Worm (Caenorhabditis elegans) whole organism, L1 larva: ENCODE data around the gene str-240.

Experiments
- egl-27 ChIP-seq, 2 experiments: fragments of 150-350 bp in 1 of 2; sonication (generic microtip); optimal IDR thresholded peaks; 3 replicates each; lab custom pipeline; 2017 to 2018; ENCODE audit warnings: missing biosample characterization in 2 of 2, missing genetic modification characterization in 2 of 2, missing genetic modification reagents in 2 of 2
- elt-3 ChIP-seq, 6 experiments: fragments of 150-350 bp in 1 of 6; sonication (generic microtip); optimal IDR thresholded peaks; 2 replicates each; lab custom pipeline; 2017 to 2018; ENCODE audit warnings: missing biosample characterization in 6 of 6, missing genetic modification characterization in 6 of 6, inconsistent platforms in 1 of 6
- fkh-10 ChIP-seq: sonication (generic microtip); optimal IDR thresholded peaks from 2 replicates; lab custom pipeline; 2017; ENCODE audit warnings: missing biosample characterization, missing genetic modification reagents, missing genetic modification characterization
- fos-1 ChIP-seq: fragments of 150-350 bp; optimal IDR thresholded peaks from 2 replicates; lab custom pipeline; 2014; ENCODE audit warnings: missing biosample characterization, missing genetic modification characterization
- nhr-237 ChIP-seq: fragments of 150-350 bp; optimal IDR thresholded peaks from 2 replicates; lab custom pipeline; 2014; ENCODE audit warnings: missing biosample characterization, missing genetic modification characterization
- pqm-1 ChIP-seq: sonication (generic microtip); optimal IDR thresholded peaks from 3 replicates; lab custom pipeline; 2017; ENCODE audit warnings: missing biosample characterization, missing genetic modification characterization
- skn-1 ChIP-seq: fragments of 150-350 bp; optimal IDR thresholded peaks from 2 replicates; lab custom pipeline; 2014; ENCODE audit warnings: missing biosample characterization, missing genetic modification characterization
- unc-130 ChIP-seq: fragments of 150-350 bp; optimal IDR thresholded peaks from 2 replicates; lab custom pipeline; 2017; ENCODE audit warnings: missing biosample characterization, missing genetic modification characterization, inconsistent platforms
- ztf-11 ChIP-seq, 2 experiments: sonication (generic microtip); optimal IDR thresholded peaks; 2 replicates each; lab custom pipeline; 2016 to 2017; ENCODE audit warnings: missing genetic modification characterization in 2 of 2, missing biosample characterization in 1 of 2, missing compliant biosample characterization in 1 of 2

- TF ChIP-seq skn-1 (tag; lab: Kevin White, UChicago) (no peak), fos-1 (tag; lab: Kevin White, UChicago) (no peak), nhr-237 (tag; lab: Kevin White, UChicago) (no peak), fkh-10 (GFP tag; lab: Kevin White, UChicago) (no peak), pqm-1 (tag; lab: Kevin White, UChicago) (no peak), ztf-11 (tag; optimal IDR thresholded peaks at IDR 0.05; lab: Kevin White, UChicago) (no peak), elt-3 (tag; optimal IDR thresholded peaks at IDR 0.05; lab: Kevin White, UChicago) (no peak), egl-27 (tag; optimal IDR thresholded peaks at IDR 0.05; lab: Kevin White, UChicago) (no peak), unc-130 (tag; lab: Kevin White, UChicago) (no peak)
Measured at ce11 chrV:1553004-1553403, 31.3 kb upstream of the str-240 start, which contains the start of gene srsx-8.
